Worm (Caenorhabditis elegans) whole organism, L1 larva: Measurements from ENCODE around the gene F53C3.7.

Source experiments
- ces-1 ChIP-seq: fragments of 150-350 bp; optimal IDR thresholded peaks from 2 replicates; lab custom pipeline; 2014; ENCODE audit warnings: missing biosample characterization, missing genetic modification reagents, missing genetic modification characterization
- skn-1 ChIP-seq: fragments of 150-350 bp; optimal IDR thresholded peaks from 2 replicates; lab custom pipeline; 2014; ENCODE audit warnings: missing biosample characterization, missing genetic modification characterization
- unc-62 ChIP-seq: fragments of 150-350 bp; optimal IDR thresholded peaks from 2 replicates; lab custom pipeline; 2014; ENCODE audit warnings: missing biosample characterization, missing genetic modification reagents, missing genetic modification characterization

DNA sequence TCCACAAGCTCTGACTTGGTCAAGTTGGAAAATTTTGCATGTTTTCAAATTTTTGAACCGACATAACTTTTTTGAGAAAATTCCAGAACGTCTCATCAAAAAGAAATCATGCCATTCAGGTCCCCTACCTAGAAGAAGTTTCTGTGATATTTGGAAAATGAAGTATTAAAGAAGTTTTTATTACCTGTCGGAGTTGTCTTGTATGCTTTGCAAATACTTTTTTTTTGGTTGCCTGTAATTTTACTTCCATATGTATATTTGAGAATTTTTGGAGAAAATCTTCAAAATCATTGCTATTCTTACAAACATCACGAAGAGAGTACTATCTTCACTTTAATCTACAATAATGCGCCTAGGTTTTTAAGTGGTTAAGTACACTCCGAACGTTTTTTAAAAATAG lies 44.2 kb upstream of the F53C3.7 start, which contains the start of gene nhr-72:
- TF ChIP-seq unc-62 (no peak), ces-1 (GFP tag; lab: Kevin White, UChicago) (no peak), skn-1 (tag; lab: Kevin White, UChicago) (no peak)
